Fruit fly (Drosophila melanogaster): Measurements from ENCODE around the gene ValRS-m.

Gene ValRS-m

dm6 chr3L:8925679-8926078 is 38.9 kb downstream of the ValRS-m start (continued):
- TF ChIP-seq CG12155 (GFP tag; optimal IDR thresholded peaks at IDR 0.05) (no peak), H2.0 (GFP tag; IDR thresholded peaks at IDR 0.05) (no peak), nerfin-2 (GFP tag; IDR thresholded peaks at IDR 0.05; ENCODE audit: partially characterized antibody) (no peak), CG32532 (GFP tag; IDR thresholded peaks at IDR 0.05) (no peak), E2f2 (GFP tag; IDR thresholded peaks at IDR 0.05) (no peak; the same call in 1 of the 2 replicates), Sin3A (optimal IDR thresholded peaks at IDR 0.05) (no peak), CG14050 (GFP tag; IDR thresholded peaks at IDR 0.05) (no peak), Jarid2 (GFP tag; optimal IDR thresholded peaks at IDR 0.05) (peak; percentile 7), Ravus (GFP tag; IDR thresholded peaks at IDR 0.05) (no peak), usp (GFP tag; optimal IDR thresholded peaks at IDR 0.05) (no peak), Tbp (GFP tag; optimal IDR thresholded peaks at IDR 0.05) (no peak), btn (GFP tag; optimal IDR thresholded peaks at IDR 0.05) (no peak), CG1529 (GFP tag; optimal IDR thresholded peaks at IDR 0.05) (peak; percentile 63), Taf1 (GFP tag; IDR thresholded peaks at IDR 0.05) (no peak), knrl (GFP tag; IDR thresholded peaks at IDR 0.05; ENCODE audit: partially characterized antibody) (no peak), CG3847 (GFP tag; IDR thresholded peaks at IDR 0.05) (no peak), D19A (tag; optimal IDR thresholded peaks at IDR 0.05) (no peak), CG1603 (tag; optimal IDR thresholded peaks at IDR 0.05) (peak; percentile 14), CG8290 (GFP tag; optimal IDR thresholded peaks at IDR 0.05) (peak; percentile 12), CG8290 (tag; optimal IDR thresholded peaks at IDR 0.05) (peak in 1 of 2 experiments; percentile 1), CkIIα-i1 (GFP tag; IDR thresholded peaks at IDR 0.05) (no peak), lab (GFP tag; optimal IDR thresholded peaks at IDR 0.05) (peak; percentile 39), Fer3 (tag; optimal IDR thresholded peaks at IDR 0.05) (no peak), fd64A (GFP tag; optimal IDR thresholded peaks at IDR 0.05) (peak; percentile 78), pho (GFP tag; optimal IDR thresholded peaks at IDR 0.05) (no peak), bowl (GFP tag; IDR thresholded peaks at IDR 0.05) (no peak), CG12104 (GFP tag; optimal IDR thresholded peaks at IDR 0.05) (peak; percentile 10), exex (tag; optimal IDR thresholded peaks at IDR 0.05) (no peak), CG31388 (GFP tag; optimal IDR thresholded peaks at IDR 0.05) (no peak), CG13894 (tag; optimal IDR thresholded peaks at IDR 0.05) (no peak), CG6654 (GFP tag; optimal IDR thresholded peaks at IDR 0.05) (no peak), sens-2 (GFP tag; IDR thresholded peaks at IDR 0.05) (no peak), Doc2 (GFP tag; IDR thresholded peaks at IDR 0.05) (no peak), CG18262 (tag; optimal IDR thresholded peaks at IDR 0.05) (peak; percentile 29), CG7556 (GFP tag; optimal IDR thresholded peaks at IDR 0.05) (peak; percentile 10), sna (GFP tag; IDR thresholded peaks at IDR 0.05; ENCODE audit: partially characterized antibody) (no peak), CG3726 (GFP tag; IDR thresholded peaks at IDR 0.05) (no peak), hkb (optimal IDR thresholded peaks at IDR 0.05) (no peak), hkb (GFP tag; IDR thresholded peaks at IDR 0.05) (peak; percentile 54), luna (GFP tag; optimal IDR thresholded peaks at IDR 0.05) (no peak), NFAT (GFP tag; IDR thresholded peaks at IDR 0.05) (no peak), HLH4C (GFP tag; IDR thresholded peaks at IDR 0.05; ENCODE audit: partially characterized antibody) (no peak), tgo (GFP tag; IDR thresholded peaks at IDR 0.05) (no peak), gsb-n (tag; optimal IDR thresholded peaks at IDR 0.05) (peak; percentile 66), CG31365 (tag; optimal IDR thresholded peaks at IDR 0.05) (peak; percentile 5), stc (GFP tag; IDR thresholded peaks at IDR 0.05) (no peak), CG15514 (GFP tag; optimal IDR thresholded peaks at IDR 0.05) (no peak), D19B (GFP tag; optimal IDR thresholded peaks at IDR 0.05) (no peak), CG10267 (tag; optimal IDR thresholded peaks at IDR 0.05) (no peak), CG16813 (GFP tag; IDR thresholded peaks at IDR 0.05; ENCODE audit: partially characterized antibody) (no peak), CG2712 (tag; optimal IDR thresholded peaks at IDR 0.05) (peak; percentile 20), Hr78 (GFP tag; optimal IDR thresholded peaks at IDR 0.05) (no peak), CG3163 (GFP tag; optimal IDR thresholded peaks at IDR 0.05) (no peak)

Measured in whole organism, embryonic.